Fruit fly (Drosophila melanogaster) S2 (cell line): ENCODE data around the gene CG6709.
A peak's percentile ranks its signal among the peaks of the same experiment; 100 is the strongest.

Source experiments
- CG8478 ChIP-seq: fragments of >200 bp; optimal IDR thresholded peaks from 2 replicates; lab custom pipeline; 2018
- CTCF ChIP-seq, 2 experiments: fragments of >200 bp; optimal IDR thresholded peaks; 2 replicates each; lab custom pipeline; 2018

Gene CG6709

dm6 chr3L:9894643-9895042 is at the start of gene CG6709, which contains the start of gene Hez:
Gene CG6709 (minus strand): TSS chr3L:9894743.
Gene Hez (minus strand): TSS chr3L:9894743.
- TF ChIP-seq CTCF (optimal IDR thresholded peaks at IDR 0.05; lab: Kevin White, UChicago) (no peak), CG8478 (lab: Kevin White, UChicago) (no peak)

- TF ChIP-seq CG8478 (lab: Kevin White, UChicago) (no peak), CTCF (optimal IDR thresholded peaks at IDR 0.05; lab: Kevin White, UChicago) (no peak)
Measured at dm6 chr3L:9927169-9927568, 32.6 kb upstream of the CG6709 start.

dm6 chr3L:9907719-9908170 is 13.2 kb upstream of the CG6709 start, which contains the start of gene bma:
Gene bma (plus strand): TSS chr3L:9908120.
- TF ChIP-seq CTCF (optimal IDR thresholded peaks at IDR 0.05; lab: Kevin White, UChicago) (no peak), CG8478 (lab: Kevin White, UChicago) (no peak)

dm6 chr3L:9904988-9905387 is 10.4 kb upstream of the CG6709 start:
- TF ChIP-seq CTCF (optimal IDR thresholded peaks at IDR 0.05; lab: Kevin White, UChicago) (no peak), CG8478 (lab: Kevin White, UChicago) (no peak)

- TF ChIP-seq CTCF (optimal IDR thresholded peaks at IDR 0.05; lab: Kevin White, UChicago), result peak in 1 of 2 experiments; percentile 41
- no peak for TF ChIP-seq CG8478 (lab: Kevin White, UChicago)
Measured at dm6 chr3L:9899046-9899659, 4.6 kb upstream of the CG6709 start, which contains the start of gene nudE. Gene nudE (plus strand): TSS chr3L:9899241.

dm6 chr3L:9898355-9898754 is 3.8 kb upstream of the CG6709 start, which contains the start of the genes CG6707 and CG46387:
Gene CG6707 (minus strand): TSS chr3L:9898575.
Gene CG46387 (plus strand): TSS chr3L:9898626.
- TF ChIP-seq CTCF (optimal IDR thresholded peaks at IDR 0.05; lab: Kevin White, UChicago) (peak; percentile 1 to 51), CG8478 (lab: Kevin White, UChicago) (no peak)

dm6 chr3L:9897164-9897783 is 2.7 kb upstream of the CG6709 start:
- TF ChIP-seq CG8478 (lab: Kevin White, UChicago), result no peak
- no peak for TF ChIP-seq CTCF (optimal IDR thresholded peaks at IDR 0.05; lab: Kevin White, UChicago)

- TF ChIP-seq CG8478 (lab: Kevin White, UChicago), result no peak
- no peak for TF ChIP-seq CTCF (optimal IDR thresholded peaks at IDR 0.05; lab: Kevin White, UChicago)
Measured at dm6 chr3L:9893983-9894382, 560 bp downstream of the CG6709 start.

dm6 chr3L:9888630-9889130 is 5.9 kb downstream of the CG6709 start, which contains the start of the genes Taf2 and CalpB:
Gene Taf2 (minus strand): TSS chr3L:9888683.
Gene CalpB (plus strand): TSS chr3L:9888762.
- no peak for TF ChIP-seq CG8478 (lab: Kevin White, UChicago)
- TF ChIP-seq CTCF (optimal IDR thresholded peaks at IDR 0.05; lab: Kevin White, UChicago), result peak in 1 of 2 experiments; percentile 30

dm6 chr3L:9878685-9879084 is 15.9 kb downstream of the CG6709 start, which contains the start of gene CG34382:
Gene CG34382 (plus strand): TSS chr3L:9878985.
- TF ChIP-seq CTCF (optimal IDR thresholded peaks at IDR 0.05; lab: Kevin White, UChicago), result no peak
- TF ChIP-seq CG8478 (lab: Kevin White, UChicago), result no peak

dm6 chr3L:9872035-9872434 is 22.5 kb downstream of the CG6709 start:
- no peak for TF ChIP-seq CTCF (optimal IDR thresholded peaks at IDR 0.05; lab: Kevin White, UChicago)
- no peak for TF ChIP-seq CG8478 (lab: Kevin White, UChicago)

dm6 chr3L:9865053-9865442 is 29.5 kb downstream of the CG6709 start:
- TF ChIP-seq CG8478 (lab: Kevin White, UChicago) (no peak), CTCF (optimal IDR thresholded peaks at IDR 0.05; lab: Kevin White, UChicago) (no peak)

dm6 chr3L:9864275-9865052 is 30.1 kb downstream of the CG6709 start, which contains the start of the genes iPLA2-VIA and Ciz1:
Gene iPLA2-VIA (minus strand): TSS chr3L:9864349.
Gene Ciz1 (plus strand): TSS chr3L:9864639.
- no peak for TF ChIP-seq CG8478 (lab: Kevin White, UChicago)
- no peak for TF ChIP-seq CTCF (optimal IDR thresholded peaks at IDR 0.05; lab: Kevin White, UChicago)

dm6 chr3L:9863656-9864055 is 30.9 kb downstream of the CG6709 start:
- TF ChIP-seq CG8478 (lab: Kevin White, UChicago) (no peak), CTCF (optimal IDR thresholded peaks at IDR 0.05; lab: Kevin White, UChicago) (no peak)
